Worm (Caenorhabditis elegans) whole organism, young adult: ENCODE results near the gene asp-5.

Experiments
- B0035.1 ChIP-seq: sonication (generic microtip); optimal IDR thresholded peaks from 2 replicates; lab custom pipeline; 2016; ENCODE audit warnings: missing genetic modification characterization, mild to moderate bottlenecking, missing compliant biosample characterization, missing genotype, missing genetic modification reagents
- B0261.1 ChIP-seq: sonication (generic microtip); optimal IDR thresholded peaks from 2 replicates; lab custom pipeline; 2016; ENCODE audit warnings: mild to moderate bottlenecking, missing genetic modification characterization, moderate library complexity, missing compliant biosample characterization
- B0336.3 ChIP-seq: fragments of 200-800 bp; sonication (Bioruptor generic); IDR thresholded peaks from 2 replicates; pipeline ENCODE4 v1.3.6; 2022; ENCODE audit warnings: missing genetic modification characterization, missing compliant biosample characterization
- C06A6.2 ChIP-seq: fragments of 200-800 bp; sonication (Bioruptor generic); conservative IDR thresholded peaks from 2 replicates; pipeline ENCODE4 v1.3.6; 2022; ENCODE audit warnings: missing genetic modification characterization, missing compliant biosample characterization
- D2030.7 ChIP-seq: fragments of 200-800 bp; sonication (Bioruptor generic); IDR thresholded peaks from 2 replicates; pipeline ENCODE4 v1.3.6; 2022; ENCODE audit warnings: missing genetic modification reagents, missing genetic modification characterization, missing compliant biosample characterization
- F57C9.4 ChIP-seq: sonication (generic microtip); optimal IDR thresholded peaks from 2 replicates; lab custom pipeline; 2017; ENCODE audit warnings: mild to moderate bottlenecking, missing genetic modification characterization, missing compliant biosample characterization
- Y53G8AR.9 ChIP-seq: fragments of 200-800 bp; sonication (Bioruptor generic); conservative IDR thresholded peaks from 2 replicates; pipeline ENCODE4 v1.3.6; 2022; ENCODE audit warnings: missing genetic modification reagents, missing genetic modification characterization, missing compliant biosample characterization
- Y56A3A.18 ChIP-seq: fragments of 200-800 bp; sonication (Bioruptor generic); IDR thresholded peaks from 2 replicates; pipeline ENCODE4 v1.3.6; 2022; ENCODE audit warnings: missing genetic modification reagents, missing genetic modification characterization, missing compliant biosample characterization
- Y67H2A.10 ChIP-seq: fragments of 200-800 bp; sonication (Bioruptor generic); conservative IDR thresholded peaks from 2 replicates; pipeline ENCODE4 v1.3.6; 2022; ENCODE audit warnings: missing genetic modification reagents, missing genetic modification characterization, missing compliant biosample characterization
- akir-1 ChIP-seq: fragments of 200-800 bp; sonication (Bioruptor generic); optimal IDR thresholded peaks from 2 replicates; lab custom pipeline; 2018; ENCODE audit warnings: mild to moderate bottlenecking, missing genetic modification characterization, moderate library complexity, missing compliant biosample characterization
- aptf-3 ChIP-seq: fragments of 200-800 bp; sonication (Bioruptor generic); IDR thresholded peaks from 2 replicates; pipeline ENCODE4 v1.3.6; 2022; ENCODE audit warnings: missing genetic modification characterization, missing compliant biosample characterization
- atf-7 ChIP-seq: sonication (generic microtip); optimal IDR thresholded peaks from 2 replicates; lab custom pipeline; 2017; ENCODE audit warnings: mild to moderate bottlenecking, missing genetic modification characterization, missing compliant biosample characterization
- bed-1 ChIP-seq: fragments of 200-800 bp; sonication (Bioruptor generic); IDR thresholded peaks from 2 replicates; pipeline ENCODE4 v1.3.6; 2022; ENCODE audit warnings: missing genetic modification reagents, missing genetic modification characterization, missing compliant biosample characterization
- cebp-1 ChIP-seq, 2 experiments: fragments of 200-800 bp in 1 of 2; sonication (Bioruptor generic) in 1 of 2; sonication (generic microtip) in 1 of 2; IDR thresholded peaks in 1 of 2; optimal IDR thresholded peaks in 1 of 2; 2 replicates each; pipeline versions ENCODE4 v1.3.6 to Lab custom; 2017 to 2022; ENCODE audit warnings: missing compliant biosample characterization in 2 of 2, missing genetic modification characterization in 2 of 2, mild to moderate bottlenecking in 1 of 2, missing genetic modification reagents in 1 of 2, moderate library complexity in 1 of 2
- ceh-40 ChIP-seq: fragments of 200-800 bp; sonication (Bioruptor generic); IDR thresholded peaks from 2 replicates; pipeline ENCODE4 v1.3.6; 2022; ENCODE audit warnings: missing genetic modification characterization, missing compliant biosample characterization
- chd-7 ChIP-seq: sonication (generic microtip); optimal IDR thresholded peaks from 2 replicates; lab custom pipeline; 2016; ENCODE audit warnings: mild to moderate bottlenecking, missing genetic modification characterization, moderate library complexity, missing compliant biosample characterization
- die-1 ChIP-seq: sonication (generic microtip); optimal IDR thresholded peaks from 2 replicates; lab custom pipeline; 2016; ENCODE audit warnings: missing genotype, mild to moderate bottlenecking, missing genetic modification characterization, missing compliant biosample characterization
- ekl-4 ChIP-seq: fragments of 200-800 bp; sonication (Bioruptor generic); IDR thresholded peaks from 2 replicates; pipeline ENCODE4 v1.3.6; 2022; ENCODE audit warnings: missing genetic modification reagents, missing genetic modification characterization, missing compliant biosample characterization
- ets-4 ChIP-seq: fragments of 200-800 bp; sonication (Bioruptor generic); optimal IDR thresholded peaks from 2 replicates; lab custom pipeline; 2018; ENCODE audit warnings: mild to moderate bottlenecking, missing genetic modification characterization, missing compliant biosample characterization
- lag-1 ChIP-seq: fragments of 200-800 bp; sonication (Bioruptor generic); IDR thresholded peaks from 2 replicates; pipeline ENCODE4 v1.3.6; 2022; ENCODE audit warnings: missing genetic modification reagents, missing genetic modification characterization, missing compliant biosample characterization
- let-607 ChIP-seq, 2 experiments: fragments of 200-800 bp in 1 of 2; sonication (Bioruptor generic) in 1 of 2; sonication (generic microtip) in 1 of 2; optimal IDR thresholded peaks; 2 replicates each; lab custom pipeline; 2016 to 2018; ENCODE audit warnings: mild to moderate bottlenecking in 2 of 2, missing compliant biosample characterization in 2 of 2, missing genetic modification characterization in 2 of 2, moderate library complexity in 2 of 2, missing genotype in 1 of 2
- lsl-1 ChIP-seq: fragments of 200-800 bp; sonication (Bioruptor generic); optimal IDR thresholded peaks from 2 replicates; lab custom pipeline; 2018; ENCODE audit warnings: mild to moderate bottlenecking, missing genetic modification characterization, moderate library complexity, missing compliant biosample characterization
- lsy-27 ChIP-seq: sonication (generic microtip); optimal IDR thresholded peaks from 2 replicates; lab custom pipeline; 2017; ENCODE audit warnings: missing genetic modification characterization, mild to moderate bottlenecking, missing compliant biosample characterization, antibody characterized with exemption, missing genotype, borderline replicate concordance; ENCODE audit not compliant: insufficient read depth
- madf-10 ChIP-seq: sonication (generic microtip); optimal IDR thresholded peaks from 2 replicates; lab custom pipeline; 2016; ENCODE audit warnings: mild to moderate bottlenecking, missing genetic modification characterization, missing compliant biosample characterization
- madf-8 ChIP-seq: fragments of 200-800 bp; sonication (Bioruptor generic); conservative IDR thresholded peaks from 2 replicates; pipeline ENCODE4 v1.3.6; 2022; ENCODE audit warnings: missing genetic modification reagents, missing genetic modification characterization, missing compliant biosample characterization
- nfyb-1 ChIP-seq: fragments of 200-800 bp; sonication (Bioruptor generic); IDR thresholded peaks from 2 replicates; pipeline ENCODE4 v1.3.6; 2022; ENCODE audit warnings: missing genetic modification reagents, missing genetic modification characterization, missing compliant biosample characterization
- nhr-80 ChIP-seq: sonication (generic microtip); optimal IDR thresholded peaks from 2 replicates; lab custom pipeline; 2016; ENCODE audit warnings: missing genetic modification characterization, missing compliant biosample characterization
- nhr-90 ChIP-seq: sonication (generic microtip); optimal IDR thresholded peaks from 2 replicates; lab custom pipeline; 2016; ENCODE audit warnings: missing genotype, mild to moderate bottlenecking, missing genetic modification characterization, missing compliant biosample characterization
- snpc-4 ChIP-seq, 5 experiments: fragments of 150-350 bp in 1 of 5; sonication (generic microtip) in 4 of 5; optimal IDR thresholded peaks; 2 replicates each; lab custom pipeline; 2014 to 2018; ENCODE audit warnings: missing genetic modification characterization in 5 of 5, missing biosample characterization in 3 of 5, antibody characterized with exemption in 2 of 5, mild to moderate bottlenecking in 2 of 5, missing compliant biosample characterization in 2 of 5, missing genotype in 2 of 5, moderate library complexity in 2 of 5, missing genetic modification reagents in 1 of 5
- sptf-2 ChIP-seq: fragments of 200-800 bp; sonication (Bioruptor generic); optimal IDR thresholded peaks from 2 replicates; lab custom pipeline; 2018; ENCODE audit warnings: mild to moderate bottlenecking, missing genetic modification characterization, missing compliant biosample characterization
- tbp1 ChIP-seq: fragments of 200-800 bp; sonication (Bioruptor generic); optimal IDR thresholded peaks from 2 replicates; lab custom pipeline; 2018; ENCODE audit warnings: mild to moderate bottlenecking, missing genetic modification characterization, missing compliant biosample characterization
- tbx-9 ChIP-seq: sonication (generic microtip); optimal IDR thresholded peaks from 2 replicates; lab custom pipeline; 2016; ENCODE audit warnings: borderline replicate concordance, missing genetic modification characterization, inconsistent platforms, missing compliant biosample characterization
- tlf-1 ChIP-seq: fragments of 200-800 bp; sonication (Bioruptor generic); optimal IDR thresholded peaks from 2 replicates; lab custom pipeline; 2018; ENCODE audit warnings: mild to moderate bottlenecking, missing genetic modification characterization, missing compliant biosample characterization
- zfh-2 ChIP-seq: fragments of 200-800 bp; sonication (Bioruptor generic); conservative IDR thresholded peaks from 2 replicates; pipeline ENCODE4 v1.3.6; 2022; ENCODE audit warnings: missing genetic modification reagents, missing genetic modification characterization, missing compliant biosample characterization
- ztf-18 ChIP-seq: sonication (generic microtip); optimal IDR thresholded peaks from 2 replicates; lab custom pipeline; 2016; ENCODE audit warnings: missing genotype, mild to moderate bottlenecking, missing genetic modification characterization, missing compliant biosample characterization
- ztf-22 ChIP-seq: fragments of 200-800 bp; sonication (Bioruptor generic); optimal IDR thresholded peaks from 2 replicates; lab custom pipeline; 2018; ENCODE audit warnings: mild to moderate bottlenecking, missing genetic modification characterization, moderate library complexity, missing compliant biosample characterization

asp-5 gene

ce11 chrV:8267275-8267674 is 4.9 kb upstream of the asp-5 start:
- TF ChIP-seq tlf-1 (GFP tag; lab: Kevin White, UChicago) (peak; percentile 2), chd-7 (no peak), nhr-80 (tag; lab: Kevin White, UChicago) (peak; percentile 71), let-607 (tag; optimal IDR thresholded peaks at IDR 0.05; lab: Kevin White, UChicago) (peak in 1 of 2 experiments; percentile 13), ceh-40 (GFP tag; lab: Robert Waterston, UW) (no peak), madf-10 (tag; lab: Kevin White, UChicago) (no peak), B0336.3 (GFP tag; lab: Robert Waterston, UW) (peak; percentile 16; the same call in 1 of the 2 replicates), zfh-2 (GFP tag; lab: Robert Waterston, UW) (no peak), bed-1 (GFP tag; lab: Robert Waterston, UW) (no peak), lsl-1 (no peak), tbp1 (GFP tag; lab: Kevin White, UChicago) (peak; percentile 7), akir-1 (GFP tag; lab: Kevin White, UChicago) (no peak), aptf-3 (GFP tag; lab: Robert Waterston, UW) (no peak), B0261.1 (tag; lab: Kevin White, UChicago) (no peak), ekl-4 (GFP tag; lab: Robert Waterston, UW) (0 out of 2 replicates have a peak, but pooled peaks have one; percentile 21), snpc-4 (GFP tag; optimal IDR thresholded peaks at IDR 0.05; lab: Kevin White, UChicago) (no peak), snpc-4 (tag; optimal IDR thresholded peaks at IDR 0.05; lab: Kevin White, UChicago) (peak in 1 of 4 experiments; percentile 5), F57C9.4 (tag; lab: Kevin White, UChicago) (no peak), sptf-2 (GFP tag; lab: Kevin White, UChicago) (no peak), lsy-27 (tag; lab: Kevin White, UChicago) (no peak), die-1 (tag; lab: Kevin White, UChicago) (no peak), Y67H2A.10 (GFP tag; lab: Robert Waterston, UW) (no peak), tbx-9 (no peak), madf-8 (GFP tag; lab: Robert Waterston, UW) (no peak), Y56A3A.18 (GFP tag; lab: Robert Waterston, UW) (no peak), nfyb-1 (GFP tag; lab: Robert Waterston, UW) (0 out of 2 replicates have a peak, but pooled peaks have one; percentile 24), D2030.7 (GFP tag; lab: Robert Waterston, UW) (no peak), Y53G8AR.9 (GFP tag; lab: Robert Waterston, UW) (peak; percentile 69), C06A6.2 (GFP tag; lab: Robert Waterston, UW) (no peak)

- TF ChIP-seq B0035.1 (tag; lab: Kevin White, UChicago): no peak
- peak; percentile 80 for TF ChIP-seq nhr-80 (tag; lab: Kevin White, UChicago)
Measured at ce11 chrV:8268902-8269301, 3.3 kb upstream of the asp-5 start, which contains the start of the genes asp-6 and asp-12. Gene asp-6 (minus strand): TSS chrV:8268937. Gene asp-12 (plus strand): TSS chrV:8269210.

- TF ChIP-seq cebp-1 (GFP tag; IDR thresholded peaks at IDR 0.05; lab: Robert Waterston, UW) (no peak), cebp-1 (tag; optimal IDR thresholded peaks at IDR 0.05; lab: Kevin White, UChicago) (peak; percentile 16), tbp1 (GFP tag; lab: Kevin White, UChicago) (peak; percentile 9), atf-7 (tag; lab: Kevin White, UChicago) (peak; percentile 86), ztf-22 (peak; percentile 19), ets-4 (peak; percentile 35), B0336.3 (GFP tag; lab: Robert Waterston, UW) (0 out of 2 replicates have a peak, but pooled peaks have one; percentile 26), lag-1 (GFP tag; lab: Robert Waterston, UW) (no peak), let-607 (tag; optimal IDR thresholded peaks at IDR 0.05; lab: Kevin White, UChicago) (peak in 1 of 2 experiments; percentile 18), nhr-80 (tag; lab: Kevin White, UChicago) (peak; percentile 69), ztf-18 (tag; lab: Kevin White, UChicago) (no peak), C06A6.2 (GFP tag; lab: Robert Waterston, UW) (no peak), nhr-90 (tag; lab: Kevin White, UChicago) (peak; percentile 5)
- TF ChIP-seq, all 124 proteins: peak for 9
Measured at ce11 chrV:8269878-8270277, 2.3 kb upstream of the asp-5 start.
